Worm (Caenorhabditis elegans) whole organism, late embryonic: ENCODE results near the gene srx-112.

Experiments
- C08G9.2 ChIP-seq: sonication (generic microtip); optimal IDR thresholded peaks from 2 replicates; lab custom pipeline; 2016; ENCODE audit warnings: mild to moderate bottlenecking, missing genetic modification characterization, moderate library complexity, missing compliant biosample characterization
- C38D4.7 ChIP-seq: fragments of 200-800 bp; sonication (Bioruptor generic); optimal IDR thresholded peaks from 2 replicates; lab custom pipeline; 2018; ENCODE audit warnings: mild to moderate bottlenecking, missing genetic modification characterization, moderate library complexity, missing compliant biosample characterization
- K02D7.2 ChIP-seq: sonication (generic microtip); optimal IDR thresholded peaks from 2 replicates; lab custom pipeline; 2017; ENCODE audit warnings: mild to moderate bottlenecking, missing genetic modification characterization, missing compliant biosample characterization
- K09A11.1 ChIP-seq: sonication (generic microtip); optimal IDR thresholded peaks from 2 replicates; lab custom pipeline; 2017; ENCODE audit warnings: antibody characterized with exemption, mild to moderate bottlenecking, missing genetic modification characterization, missing compliant biosample characterization; ENCODE audit not compliant: insufficient read depth
- T23F11.4 ChIP-seq: fragments of 200-800 bp; sonication (Bioruptor generic); optimal IDR thresholded peaks from 2 replicates; lab custom pipeline; 2018; ENCODE audit warnings: mild to moderate bottlenecking, missing genetic modification characterization, missing compliant biosample characterization
- ahr-1 ChIP-seq: sonication (generic microtip); optimal IDR thresholded peaks from 2 replicates; lab custom pipeline; 2016; ENCODE audit warnings: missing genetic modification characterization, missing compliant biosample characterization
- ama-1 ChIP-seq: fragments of 150-350 bp; optimal IDR thresholded peaks from 2 replicates; lab custom pipeline; 2014
- ceh-14 ChIP-seq: sonication (generic microtip); optimal IDR thresholded peaks from 2 replicates; lab custom pipeline; 2016; ENCODE audit warnings: missing genotype, missing genetic modification characterization, missing compliant biosample characterization
- ceh-19 ChIP-seq: fragments of 200-800 bp; sonication (Bioruptor generic); optimal IDR thresholded peaks from 2 replicates; lab custom pipeline; 2018; ENCODE audit warnings: mild to moderate bottlenecking, missing genetic modification characterization, missing compliant biosample characterization
- ceh-2 ChIP-seq: sonication (generic microtip); optimal IDR thresholded peaks from 2 replicates; lab custom pipeline; 2016; ENCODE audit warnings: missing genotype, missing genetic modification characterization, missing compliant biosample characterization
- ceh-24 ChIP-seq: sonication (generic microtip); optimal IDR thresholded peaks from 2 replicates; lab custom pipeline; 2016; ENCODE audit warnings: mild to moderate bottlenecking, missing genetic modification characterization, missing compliant biosample characterization
- ceh-30 ChIP-seq: fragments of 150-350 bp; optimal IDR thresholded peaks from 2 replicates; lab custom pipeline; 2014; ENCODE audit warnings: missing biosample characterization, missing genetic modification characterization
- ceh-31 ChIP-seq: sonication (generic microtip); optimal IDR thresholded peaks from 2 replicates; lab custom pipeline; 2016; ENCODE audit warnings: missing genetic modification characterization, missing compliant biosample characterization
- ceh-34 ChIP-seq: sonication (generic microtip); optimal IDR thresholded peaks from 2 replicates; lab custom pipeline; 2016; ENCODE audit warnings: mild to moderate bottlenecking, missing genetic modification characterization, missing compliant biosample characterization
- ceh-48 ChIP-seq: sonication (generic microtip); optimal IDR thresholded peaks from 2 replicates; lab custom pipeline; 2016; ENCODE audit warnings: missing genetic modification characterization, inconsistent platforms, missing compliant biosample characterization
- ceh-6 ChIP-seq: fragments of 200-800 bp; sonication (Bioruptor generic); optimal IDR thresholded peaks from 2 replicates; lab custom pipeline; 2018; ENCODE audit warnings: mild to moderate bottlenecking, missing genetic modification characterization, missing compliant biosample characterization
- ceh-9 ChIP-seq: sonication (generic microtip); optimal IDR thresholded peaks from 2 replicates; lab custom pipeline; 2016; ENCODE audit warnings: mild to moderate bottlenecking, missing genetic modification characterization, inconsistent platforms, missing compliant biosample characterization
- dmd-4 ChIP-seq: sonication (generic microtip); optimal IDR thresholded peaks from 2 replicates; lab custom pipeline; 2016; ENCODE audit warnings: borderline replicate concordance, missing genetic modification characterization, missing compliant biosample characterization
- eyg-1 ChIP-seq: sonication (generic microtip); optimal IDR thresholded peaks from 2 replicates; lab custom pipeline; 2016; ENCODE audit warnings: missing genotype, missing genetic modification characterization, missing compliant biosample characterization
- fkh-10 ChIP-seq: fragments of 150-350 bp; optimal IDR thresholded peaks from 2 replicates; lab custom pipeline; 2014; ENCODE audit warnings: missing biosample characterization, missing genetic modification reagents, missing genetic modification characterization
- fkh-6 ChIP-seq: sonication (generic microtip); optimal IDR thresholded peaks from 2 replicates; lab custom pipeline; 2016; ENCODE audit warnings: missing genetic modification characterization, missing compliant biosample characterization
- gmeb-2 ChIP-seq: sonication (generic microtip); optimal IDR thresholded peaks from 2 replicates; lab custom pipeline; 2016; ENCODE audit warnings: missing genetic modification characterization, inconsistent platforms, missing compliant biosample characterization
- hlh-30 ChIP-seq: sonication (generic microtip); optimal IDR thresholded peaks from 2 replicates; lab custom pipeline; 2017; ENCODE audit warnings: antibody characterized with exemption, missing genetic modification characterization, missing compliant biosample characterization; ENCODE audit not compliant: insufficient read depth
- hlh-8 ChIP-seq: sonication (generic microtip); optimal IDR thresholded peaks from 2 replicates; lab custom pipeline; 2016; ENCODE audit warnings: missing genotype, missing genetic modification characterization, missing compliant biosample characterization
- lim-6 ChIP-seq: sonication (generic microtip); optimal IDR thresholded peaks from 2 replicates; lab custom pipeline; 2016; ENCODE audit warnings: missing genetic modification characterization, missing compliant biosample characterization
- lin-11 ChIP-seq: fragments of 200-800 bp; sonication (Bioruptor generic); optimal IDR thresholded peaks from 2 replicates; lab custom pipeline; 2018; ENCODE audit warnings: mild to moderate bottlenecking, missing genetic modification characterization, missing compliant biosample characterization
- madf-2 ChIP-seq: sonication (generic microtip); optimal IDR thresholded peaks from 2 replicates; lab custom pipeline; 2017; ENCODE audit warnings: missing genetic modification characterization, missing compliant biosample characterization
- nfya-1 ChIP-seq: sonication (generic microtip); optimal IDR thresholded peaks from 2 replicates; lab custom pipeline; 2017; ENCODE audit warnings: missing genetic modification characterization, mild to moderate bottlenecking, missing compliant biosample characterization, antibody characterized with exemption, moderate library complexity
- nhr-11 ChIP-seq: fragments of 150-350 bp; optimal IDR thresholded peaks from 2 replicates; lab custom pipeline; 2014; ENCODE audit warnings: missing biosample characterization, missing genetic modification characterization
- nhr-232 ChIP-seq: sonication (generic microtip); optimal IDR thresholded peaks from 2 replicates; lab custom pipeline; 2016; ENCODE audit warnings: missing genetic modification characterization, missing compliant biosample characterization
- npax-4 ChIP-seq: sonication (generic microtip); optimal IDR thresholded peaks from 2 replicates; lab custom pipeline; 2016; ENCODE audit warnings: missing genetic modification characterization, missing compliant biosample characterization
- odd-2 ChIP-seq: sonication (generic microtip); optimal IDR thresholded peaks from 2 replicates; lab custom pipeline; 2017; ENCODE audit warnings: antibody characterized with exemption, mild to moderate bottlenecking, missing genetic modification characterization, missing compliant biosample characterization
- pag-3 ChIP-seq: sonication (generic microtip); optimal IDR thresholded peaks from 2 replicates; lab custom pipeline; 2016; ENCODE audit warnings: missing compliant biosample characterization, missing genetic modification characterization, borderline replicate concordance
- pha-2 ChIP-seq: sonication (generic microtip); optimal IDR thresholded peaks from 2 replicates; lab custom pipeline; 2017; ENCODE audit warnings: mild to moderate bottlenecking, missing genetic modification characterization, missing compliant biosample characterization
- pha-4 ChIP-seq: fragments of 150-350 bp; optimal IDR thresholded peaks from 2 replicates; lab custom pipeline; 2018; ENCODE audit warnings: missing biosample characterization, missing genetic modification reagents, missing genetic modification characterization
- pqm-1 ChIP-seq: sonication (generic microtip); optimal IDR thresholded peaks from 2 replicates; lab custom pipeline; 2016; ENCODE audit warnings: missing genetic modification characterization, missing compliant biosample characterization
- ref-2 ChIP-seq: sonication (generic microtip); optimal IDR thresholded peaks from 2 replicates; lab custom pipeline; 2016; ENCODE audit warnings: missing genetic modification characterization, missing compliant biosample characterization
- sdc-2 ChIP-seq: sonication (generic microtip); optimal IDR thresholded peaks from 2 replicates; lab custom pipeline; 2016; ENCODE audit warnings: missing genotype, missing genetic modification characterization, missing compliant biosample characterization
- sox-2 ChIP-seq: fragments of 200-800 bp; sonication (Bioruptor generic); IDR thresholded peaks from 2 replicates; pipeline ENCODE4 v1.3.6; 2022; ENCODE audit warnings: missing genetic modification reagents, missing genetic modification characterization, missing compliant biosample characterization
- sox-4 ChIP-seq: sonication (generic microtip); optimal IDR thresholded peaks from 2 replicates; lab custom pipeline; 2017; ENCODE audit warnings: mild to moderate bottlenecking, missing genetic modification characterization, inconsistent platforms, missing compliant biosample characterization
- unc-3 ChIP-seq, 2 experiments: fragments of 200-800 bp in 1 of 2; sonication (Bioruptor generic) in 1 of 2; sonication (generic microtip) in 1 of 2; conservative IDR thresholded peaks in 1 of 2; optimal IDR thresholded peaks in 1 of 2; 2 replicates each; pipeline versions ENCODE4 v1.3.6 to Lab custom; 2016 to 2022; ENCODE audit warnings: missing compliant biosample characterization in 2 of 2, missing genetic modification characterization in 2 of 2, missing genetic modification reagents in 1 of 2
- unc-42 ChIP-seq: sonication (generic microtip); optimal IDR thresholded peaks from 2 replicates; lab custom pipeline; 2016; ENCODE audit warnings: missing genotype, missing genetic modification characterization, missing compliant biosample characterization
- zip-5 ChIP-seq: sonication (generic microtip); optimal IDR thresholded peaks from 2 replicates; lab custom pipeline; 2016; ENCODE audit warnings: missing genetic modification characterization, missing compliant biosample characterization
- ztf-16 ChIP-seq: sonication (generic microtip); optimal IDR thresholded peaks from 2 replicates; lab custom pipeline; 2017; ENCODE audit warnings: missing genetic modification characterization, missing compliant biosample characterization

srx-112 gene

ce11 chrII:3752184-3752583 is 12.2 kb downstream of the srx-112 start, which contains the start of gene sdz-11:
sdz-11 (minus strand) TSS chrII:3752284.
- TF ChIP-seq ceh-6 (GFP tag; lab: Kevin White, UChicago) (no peak), pha-2 (tag; lab: Kevin White, UChicago) (no peak), zip-5 (tag; lab: Kevin White, UChicago) (no peak), C38D4.7 (GFP tag; lab: Kevin White, UChicago) (no peak), ztf-16 (no peak), ama-1 (lab: Kevin White, UChicago) (no peak), ceh-48 (tag; lab: Kevin White, UChicago) (no peak), K09A11.1 (tag; lab: Kevin White, UChicago) (no peak), odd-2 (tag; lab: Kevin White, UChicago) (no peak), sox-2 (no peak), hlh-8 (tag; lab: Kevin White, UChicago) (no peak), sdc-2 (no peak), fkh-6 (tag; lab: Kevin White, UChicago) (no peak), hlh-30 (tag; lab: Kevin White, UChicago) (no peak), lim-6 (tag; lab: Kevin White, UChicago) (no peak), dmd-4 (tag; lab: Kevin White, UChicago) (no peak), ceh-34 (tag; lab: Kevin White, UChicago) (no peak), unc-3 (GFP tag; conservative IDR thresholded peaks at IDR 0.05; lab: Robert Waterston, UW) (no peak), unc-3 (tag; optimal IDR thresholded peaks at IDR 0.05; lab: Kevin White, UChicago) (no peak), ceh-19 (GFP tag; lab: Kevin White, UChicago) (no peak), gmeb-2 (no peak)

- TF ChIP-seq unc-42 (no peak), ceh-9 (tag; lab: Kevin White, UChicago) (no peak), pha-4 (no peak), pag-3 (no peak), ceh-31 (tag; lab: Kevin White, UChicago) (no peak), ceh-2 (no peak), K02D7.2 (tag; lab: Kevin White, UChicago) (no peak), T23F11.4 (no peak), ceh-14 (tag; lab: Kevin White, UChicago) (no peak), C08G9.2 (tag; lab: Kevin White, UChicago) (no peak), ama-1 (lab: Kevin White, UChicago) (no peak), lim-6 (tag; lab: Kevin White, UChicago) (no peak), fkh-10 (GFP tag; lab: Kevin White, UChicago) (no peak), K09A11.1 (tag; lab: Kevin White, UChicago) (no peak), ceh-34 (tag; lab: Kevin White, UChicago) (no peak), eyg-1 (no peak), ceh-6 (GFP tag; lab: Kevin White, UChicago) (no peak), lin-11 (no peak), sdc-2 (no peak), nhr-232 (tag; lab: Kevin White, UChicago) (no peak)
Observed at ce11 chrII:3750685-3751084, 13.7 kb downstream of the srx-112 start, which contains the start of gene fbxb-91. fbxb-91 (minus strand) TSS chrII:3750785.

- TF ChIP-seq unc-3 (GFP tag; conservative IDR thresholded peaks at IDR 0.05; lab: Robert Waterston, UW) = no peak
- no peak for TF ChIP-seq unc-3 (tag; optimal IDR thresholded peaks at IDR 0.05; lab: Kevin White, UChicago)
- no peak for TF ChIP-seq ahr-1 (tag; lab: Kevin White, UChicago)
- TF ChIP-seq eyg-1 = no peak
- no peak for TF ChIP-seq ama-1 (lab: Kevin White, UChicago)
- TF ChIP-seq K02D7.2 (tag; lab: Kevin White, UChicago) = no peak
- no peak for TF ChIP-seq ceh-24
- TF ChIP-seq ceh-9 (tag; lab: Kevin White, UChicago) = no peak
- no peak for TF ChIP-seq nhr-11 (tag; lab: Kevin White, UChicago)
- TF ChIP-seq pag-3 = no peak
- no peak for TF ChIP-seq sox-2
- TF ChIP-seq nhr-232 (tag; lab: Kevin White, UChicago) = no peak
- no peak for TF ChIP-seq ref-2 (tag; lab: Kevin White, UChicago)
- TF ChIP-seq madf-2 = no peak
- TF ChIP-seq nfya-1 (tag; lab: Kevin White, UChicago) = no peak
- no peak for TF ChIP-seq lin-11
- no peak for TF ChIP-seq T23F11.4
- no peak for TF ChIP-seq pqm-1
- no peak for TF ChIP-seq sox-4
- TF ChIP-seq ceh-30 (tag; lab: Kevin White, UChicago) = no peak
- no peak for TF ChIP-seq npax-4
Observed at ce11 chrII:3748719-3749118, 15.7 kb downstream of the srx-112 start, which contains the start of gene fbxb-90. fbxb-90 (minus strand) TSS chrII:3748819.
